Fruit fly (Drosophila melanogaster) whole organism, embryonic: ENCODE data around the gene sbr.

ENCODE experiments used
- Ada2b ChIP-seq: fragments of 200-800 bp; sonication (Bioruptor generic); IDR thresholded peaks from 2 replicates; pipeline ENCODE4 v1.3.6; 2022; ENCODE audit warnings: missing biosample characterization, missing genetic modification characterization
- Bgb ChIP-seq: fragments of 200-800 bp; sonication (Bioruptor generic); IDR thresholded peaks from 2 replicates; pipeline ENCODE4 v1.3.6; 2022; ENCODE audit warnings: missing biosample characterization, missing genetic modification characterization; ENCODE audit not compliant: partially characterized antibody
- CG11504 ChIP-seq: fragments of 200-800 bp; sonication (Bioruptor generic); optimal IDR thresholded peaks from 3 replicates; lab custom pipeline; 2019; ENCODE audit warnings: missing biosample characterization, mild to moderate bottlenecking, missing genetic modification characterization, moderate library complexity
- CG12219 ChIP-seq: fragments of 200-800 bp; sonication (Bioruptor generic); optimal IDR thresholded peaks from 3 replicates; lab custom pipeline; 2018; ENCODE audit warnings: missing biosample characterization, mild to moderate bottlenecking, missing genetic modification characterization
- CG1529 ChIP-seq: fragments of 200-800 bp; sonication (Bioruptor generic); optimal IDR thresholded peaks from 3 replicates; lab custom pipeline; 2018; ENCODE audit warnings: missing biosample characterization, missing genetic modification characterization
- CG1792 ChIP-seq: fragments of 200-800 bp; sonication (Bioruptor generic); optimal IDR thresholded peaks from 2 replicates; lab custom pipeline; 2016; ENCODE audit warnings: missing biosample characterization, missing genetic modification characterization
- CG1832 ChIP-seq: fragments of 200-800 bp; sonication (Bioruptor generic); optimal IDR thresholded peaks from 2 replicates; lab custom pipeline; 2017; ENCODE audit warnings: missing biosample characterization, mild to moderate bottlenecking, missing genetic modification characterization, inconsistent platforms
- CG2120 ChIP-seq: fragments of 200-800 bp; sonication (Bioruptor generic); optimal IDR thresholded peaks from 3 replicates; lab custom pipeline; 2016; ENCODE audit warnings: missing biosample characterization, missing genetic modification characterization
- CG2678 ChIP-seq: fragments of 200-800 bp; sonication (Bioruptor generic); optimal IDR thresholded peaks from 3 replicates; lab custom pipeline; 2019; ENCODE audit warnings: missing biosample characterization, mild to moderate bottlenecking, missing genetic modification characterization, moderate library complexity
- CG30020 ChIP-seq: fragments of 200-800 bp; optimal IDR thresholded peaks from 2 replicates; lab custom pipeline; 2019; ENCODE audit warnings: missing biosample characterization, mild to moderate bottlenecking, missing genetic modification characterization, moderate library complexity
- CG30431 ChIP-seq: fragments of 200-800 bp; sonication (Bioruptor generic); optimal IDR thresholded peaks from 2 replicates; lab custom pipeline; 2017; ENCODE audit warnings: missing biosample characterization, missing genetic modification characterization
- CG3065 ChIP-seq: fragments of 200-800 bp; sonication (Bioruptor generic); optimal IDR thresholded peaks from 2 replicates; lab custom pipeline; 2016; ENCODE audit warnings: missing biosample characterization, missing genetic modification characterization
- CG31365 ChIP-seq: fragments of 200-800 bp; sonication (Bioruptor generic); optimal IDR thresholded peaks from 2 replicates; lab custom pipeline; 2018; ENCODE audit warnings: missing biosample characterization, mild to moderate bottlenecking, missing genetic modification characterization
- CG4730 ChIP-seq: fragments of 200-800 bp; sonication (Bioruptor generic); IDR thresholded peaks from 2 replicates; pipeline ENCODE4 v1.3.6; 2022; ENCODE audit warnings: missing biosample characterization, missing genetic modification characterization
- CG5953 ChIP-seq: fragments of 200-800 bp; sonication (Bioruptor generic); IDR thresholded peaks from 2 replicates; pipeline ENCODE4 v1.3.6; 2022; ENCODE audit warnings: missing biosample characterization, missing genetic modification characterization
- CG7745 ChIP-seq: fragments of 200-800 bp; sonication (Bioruptor generic); optimal IDR thresholded peaks from 2 replicates; lab custom pipeline; 2018; ENCODE audit warnings: missing biosample characterization, mild to moderate bottlenecking, missing genetic modification characterization, moderate library complexity
- CG7963 ChIP-seq: fragments of 200-800 bp; sonication (Bioruptor generic); IDR thresholded peaks from 3 replicates; pipeline ENCODE4 v1.3.6; 2022; ENCODE audit warnings: missing biosample characterization, missing genetic modification characterization; ENCODE audit not compliant: partially characterized antibody
- CG8281 ChIP-seq: fragments of 200-800 bp; sonication (Bioruptor generic); optimal IDR thresholded peaks from 2 replicates; lab custom pipeline; 2018; ENCODE audit warnings: missing biosample characterization, mild to moderate bottlenecking, missing genetic modification characterization, moderate library complexity
- CG9932 ChIP-seq: fragments of 200-800 bp; sonication (Bioruptor generic); IDR thresholded peaks from 2 replicates; pipeline ENCODE4 v1.3.6; 2022; ENCODE audit warnings: missing biosample characterization, missing genetic modification characterization
- CkIIα-i1 ChIP-seq: fragments of 200-800 bp; sonication (Bioruptor generic); IDR thresholded peaks from 2 replicates; pipeline ENCODE4 v1.3.6; 2022; ENCODE audit warnings: missing biosample characterization, missing genetic modification characterization
- CoRest ChIP-seq: fragments of 200-800 bp; sonication (Bioruptor generic); optimal IDR thresholded peaks from 3 replicates; lab custom pipeline; 2018; ENCODE audit warnings: missing biosample characterization, mild to moderate bottlenecking, missing genetic modification characterization, moderate library complexity
- Dip3 ChIP-seq: fragments of 200-800 bp; sonication (Bioruptor generic); optimal IDR thresholded peaks from 3 replicates; lab custom pipeline; 2016; ENCODE audit warnings: missing biosample characterization, missing genetic modification characterization
- Doc3 ChIP-seq: fragments of 200-800 bp; sonication (Bioruptor generic); IDR thresholded peaks from 3 replicates; pipeline ENCODE4 v1.3.6; 2022; ENCODE audit warnings: missing biosample characterization, missing genetic modification characterization; ENCODE audit not compliant: partially characterized antibody
- H15 ChIP-seq: fragments of 200-800 bp; sonication (Bioruptor generic); IDR thresholded peaks from 3 replicates; pipeline ENCODE4 v1.3.6; 2022; ENCODE audit warnings: missing biosample characterization, missing genetic modification characterization
- Hmx ChIP-seq: fragments of 200-800 bp; sonication (Bioruptor generic); optimal IDR thresholded peaks from 2 replicates; lab custom pipeline; 2016; ENCODE audit warnings: missing biosample characterization, missing genetic modification characterization
- Hr39 ChIP-seq: fragments of >200 bp; optimal IDR thresholded peaks from 2 replicates; lab custom pipeline; 2017
- MTF-1 ChIP-seq: fragments of 200-800 bp; sonication (Bioruptor generic); optimal IDR thresholded peaks from 2 replicates; lab custom pipeline; 2018; ENCODE audit warnings: missing biosample characterization, mild to moderate bottlenecking, missing genetic modification characterization, borderline replicate concordance
- Meics ChIP-seq: fragments of 200-800 bp; sonication (Bioruptor generic); optimal IDR thresholded peaks from 2 replicates; lab custom pipeline; 2017; ENCODE audit warnings: missing biosample characterization, mild to moderate bottlenecking, missing genetic modification characterization
- Scr ChIP-seq: fragments of 200-800 bp; sonication (Bioruptor generic); IDR thresholded peaks from 2 replicates; pipeline ENCODE4 v1.3.6; 2022; ENCODE audit warnings: missing biosample characterization, missing genetic modification characterization; ENCODE audit not compliant: partially characterized antibody
- amos ChIP-seq: fragments of 200-800 bp; sonication (Bioruptor generic); IDR thresholded peaks from 2 replicates; pipeline ENCODE4 v1.3.6; 2022; ENCODE audit warnings: missing biosample characterization, missing genetic modification characterization; ENCODE audit not compliant: partially characterized antibody
- ase ChIP-seq: fragments of 200-800 bp; sonication (Bioruptor generic); IDR thresholded peaks from 3 replicates; pipeline ENCODE4 v1.3.6; 2022; ENCODE audit warnings: missing biosample characterization, missing genetic modification characterization
- caup ChIP-seq: fragments of 200-800 bp; sonication (Bioruptor generic); optimal IDR thresholded peaks from 3 replicates; lab custom pipeline; 2017; ENCODE audit warnings: missing biosample characterization, mild to moderate bottlenecking, missing genetic modification characterization, moderate library complexity; ENCODE audit not compliant: severe bottlenecking
- croc ChIP-seq: fragments of 200-800 bp; sonication (Bioruptor generic); conservative IDR thresholded peaks from 3 replicates; pipeline ENCODE4 v1.3.6; 2022; ENCODE audit warnings: missing biosample characterization, missing genetic modification characterization
- dmrt11E ChIP-seq: fragments of 200-800 bp; sonication (Bioruptor generic); optimal IDR thresholded peaks from 3 replicates; lab custom pipeline; 2018; ENCODE audit warnings: missing biosample characterization, mild to moderate bottlenecking, missing genetic modification characterization, moderate library complexity
- en ChIP-seq: fragments of 200-800 bp; sonication (Bioruptor generic); optimal IDR thresholded peaks from 2 replicates; lab custom pipeline; 2016; ENCODE audit warnings: missing biosample characterization, missing genetic modification characterization
- gcm ChIP-seq: fragments of 200-800 bp; sonication (Bioruptor generic); optimal IDR thresholded peaks from 2 replicates; lab custom pipeline; 2019; ENCODE audit warnings: missing biosample characterization, mild to moderate bottlenecking, missing genetic modification characterization, moderate library complexity
- her ChIP-seq: fragments of 200-800 bp; sonication (Bioruptor generic); optimal IDR thresholded peaks from 2 replicates; lab custom pipeline; 2016; ENCODE audit warnings: missing biosample characterization, missing genetic modification characterization
- klu ChIP-seq: fragments of 200-800 bp; sonication (Bioruptor generic); IDR thresholded peaks from 2 replicates; pipeline ENCODE4 v1.3.6; 2022; ENCODE audit warnings: missing biosample characterization, missing genetic modification characterization
- nerfin-1 ChIP-seq: fragments of 200-800 bp; sonication (Bioruptor generic); optimal IDR thresholded peaks from 3 replicates; lab custom pipeline; 2019; ENCODE audit warnings: missing biosample characterization, mild to moderate bottlenecking, missing genetic modification characterization, moderate library complexity
- nerfin-2 ChIP-seq: fragments of 200-800 bp; sonication (Bioruptor generic); IDR thresholded peaks from 2 replicates; pipeline ENCODE4 v1.3.6; 2022; ENCODE audit warnings: missing biosample characterization, missing genetic modification characterization; ENCODE audit not compliant: partially characterized antibody
- org-1 ChIP-seq: fragments of 200-800 bp; sonication (Bioruptor generic); optimal IDR thresholded peaks from 2 replicates; lab custom pipeline; 2017; ENCODE audit warnings: missing biosample characterization, missing genetic modification characterization
- pb ChIP-seq: fragments of 200-800 bp; sonication (Bioruptor generic); optimal IDR thresholded peaks from 3 replicates; lab custom pipeline; 2016; ENCODE audit warnings: missing biosample characterization, missing genetic modification characterization
- pfk ChIP-seq: fragments of 200-800 bp; sonication (Bioruptor generic); optimal IDR thresholded peaks from 2 replicates; lab custom pipeline; 2018; ENCODE audit warnings: missing biosample characterization, mild to moderate bottlenecking, missing genetic modification characterization, moderate library complexity
- sob ChIP-seq: fragments of 200-800 bp; sonication (Bioruptor generic); IDR thresholded peaks from 2 replicates; pipeline ENCODE4 v1.3.6; 2022; ENCODE audit warnings: missing biosample characterization, missing genetic modification characterization
- tio ChIP-seq: fragments of 200-800 bp; sonication (Bioruptor generic); optimal IDR thresholded peaks from 2 replicates; lab custom pipeline; 2017; ENCODE audit warnings: missing biosample characterization, missing genetic modification characterization, inconsistent platforms
- trem ChIP-seq: fragments of 200-800 bp; optimal IDR thresholded peaks from 3 replicates; lab custom pipeline; 2019; ENCODE audit warnings: missing biosample characterization, mild to moderate bottlenecking, missing genetic modification characterization, moderate library complexity
- tx ChIP-seq: fragments of 200-800 bp; sonication (Bioruptor generic); optimal IDR thresholded peaks from 2 replicates; lab custom pipeline; 2016; ENCODE audit warnings: missing biosample characterization, missing genetic modification characterization
- zf30C ChIP-seq: fragments of 200-800 bp; sonication (Bioruptor generic); optimal IDR thresholded peaks from 3 replicates; lab custom pipeline; 2018; ENCODE audit warnings: missing biosample characterization, mild to moderate bottlenecking, missing genetic modification characterization

The sbr gene

DNA sequence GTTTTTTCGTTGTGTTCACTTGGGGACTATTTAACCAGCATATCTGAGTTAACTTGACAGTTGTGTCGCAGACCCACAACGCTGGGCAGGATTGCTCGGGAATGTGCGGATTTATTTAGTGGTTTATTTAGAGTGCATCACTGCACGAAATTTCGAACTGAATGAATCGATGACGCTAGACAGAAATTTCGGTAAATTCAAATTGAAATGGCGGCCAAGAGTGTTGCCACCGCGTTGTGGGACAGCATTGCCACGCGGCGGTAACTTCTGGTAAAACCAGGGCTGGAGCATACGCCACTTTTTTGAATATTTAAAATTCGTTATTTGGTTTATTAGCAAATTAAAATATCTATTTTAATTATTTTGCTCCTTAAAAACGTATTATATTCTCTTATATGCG lies 7.8 kb upstream of the sbr start, which contains the start of gene feo (continued):
- TF ChIP-seq her (GFP tag; lab: Kevin White, UChicago): no peak
- TF ChIP-seq amos (GFP tag; lab: Robert Waterston, UW): peak; percentile 38
- TF ChIP-seq CG12219: no peak
- TF ChIP-seq CG5953 (GFP tag; lab: Robert Waterston, UW): no peak
- TF ChIP-seq klu (GFP tag; lab: Robert Waterston, UW): no peak
- TF ChIP-seq Hr39 (lab: Kevin White, UChicago): no peak
- peak; percentile 29 for TF ChIP-seq CG2120 (GFP tag; lab: Kevin White, UChicago)
- peak; percentile 46 for TF ChIP-seq CoRest
- no peak for TF ChIP-seq ase (GFP tag; lab: Robert Waterston, UW)
- TF ChIP-seq CG1792 (GFP tag; lab: Kevin White, UChicago): no peak
- no peak for TF ChIP-seq MTF-1
- no peak for TF ChIP-seq caup
- no peak for TF ChIP-seq CG30431
- no peak for TF ChIP-seq nerfin-2 (GFP tag; lab: Robert Waterston, UW)
- TF ChIP-seq CG11504 (tag; lab: Kevin White, UChicago): no peak
- TF ChIP-seq zf30C (GFP tag; lab: Kevin White, UChicago): peak; percentile 54
- TF ChIP-seq pfk: no peak
- no peak for TF ChIP-seq CG1832 (GFP tag; lab: Kevin White, UChicago)
- no peak for TF ChIP-seq gcm (GFP tag; lab: Kevin White, UChicago)
- TF ChIP-seq CG1529: no peak
- TF ChIP-seq H15: no peak
- TF ChIP-seq org-1 (GFP tag; lab: Kevin White, UChicago): no peak
- TF ChIP-seq Bgb: peak; percentile 40; the same call in 1 of the 2 replicates
- no peak for TF ChIP-seq dmrt11E
- no peak for TF ChIP-seq Doc3
- TF ChIP-seq Dip3 (GFP tag; lab: Kevin White, UChicago): no peak
- no peak for TF ChIP-seq CG2678 (tag; lab: Kevin White, UChicago)
- no peak for TF ChIP-seq CG31365 (tag; lab: Kevin White, UChicago)
- no peak for TF ChIP-seq Hmx (GFP tag; lab: Kevin White, UChicago)
- no peak for TF ChIP-seq Ada2b (GFP tag; lab: Robert Waterston, UW)
- TF ChIP-seq CG9932 (GFP tag; lab: Robert Waterston, UW): no peak
- TF ChIP-seq CG4730 (GFP tag; lab: Robert Waterston, UW): no peak
- TF ChIP-seq CG8281: no peak
- TF ChIP-seq CkIIα-i1 (GFP tag; lab: Robert Waterston, UW): no peak
- TF ChIP-seq en: no peak
- TF ChIP-seq Scr (GFP tag; lab: Robert Waterston, UW): 0 out of 2 replicates have a peak, but pooled peaks have one; percentile 20
- no peak for TF ChIP-seq Meics
- peak; percentile 42 for TF ChIP-seq trem
- no peak for TF ChIP-seq tx (GFP tag; lab: Kevin White, UChicago)
- TF ChIP-seq sob (GFP tag; lab: Robert Waterston, UW): no peak; the same call in 1 of the 2 replicates
- TF ChIP-seq croc (GFP tag; lab: Robert Waterston, UW): no peak
- TF ChIP-seq CG30020 (tag; lab: Kevin White, UChicago): peak; percentile 12
- no peak for TF ChIP-seq nerfin-1
- TF ChIP-seq CG3065 (GFP tag; lab: Kevin White, UChicago): no peak
- TF ChIP-seq pb (GFP tag; lab: Kevin White, UChicago): no peak
- no peak for TF ChIP-seq tio (GFP tag; lab: Kevin White, UChicago)
- TF ChIP-seq CG7745 (tag; lab: Kevin White, UChicago): no peak
- no peak for TF ChIP-seq CG7963
- TF ChIP-seq, all 482 proteins: peak for 50
